Fruit fly (Drosophila melanogaster): Measurements from ENCODE around the gene okr.
A peak's percentile ranks its signal among the peaks of the same experiment; 100 is the strongest.

Gene okr

dm6 chr2L:3037153-3037579, 44.6 kb upstream of the okr start, which contains the start of the genes CG17260 and SerRS (continued):
- TF ChIP-seq CG4730 (GFP tag; IDR thresholded peaks at IDR 0.05) (peak; percentile 91), Six4 (GFP tag; optimal IDR thresholded peaks at IDR 0.05) (peak; percentile 88), CG2202 (tag; optimal IDR thresholded peaks at IDR 0.05) (peak; percentile 81), CG18011 (GFP tag; optimal IDR thresholded peaks at IDR 0.05) (peak; percentile 84), H15 (GFP tag; IDR thresholded peaks at IDR 0.05) (peak; percentile 86), CG3163 (GFP tag; optimal IDR thresholded peaks at IDR 0.05) (peak; percentile 73), knrl (GFP tag; IDR thresholded peaks at IDR 0.05; ENCODE audit: partially characterized antibody) (peak; percentile 66), NFAT (GFP tag; IDR thresholded peaks at IDR 0.05) (peak; percentile 84), pb (GFP tag; optimal IDR thresholded peaks at IDR 0.05) (peak; percentile 77), sc (optimal IDR thresholded peaks at IDR 0.05) (no peak), sc (GFP tag; optimal IDR thresholded peaks at IDR 0.05) (no peak), aop (GFP tag; IDR thresholded peaks at IDR 0.05) (0 out of 2 replicates have a peak, but pooled peaks have one; percentile 23), CoRest (tag; optimal IDR thresholded peaks at IDR 0.05) (peak; percentile 95), zfh1 (GFP tag; IDR thresholded peaks at IDR 0.05) (peak; percentile 91), NC2β (GFP tag; optimal IDR thresholded peaks at IDR 0.05) (peak; percentile 86), CG30020 (tag; optimal IDR thresholded peaks at IDR 0.05) (peak; percentile 77), Lim3 (GFP tag; IDR thresholded peaks at IDR 0.05) (peak; percentile 57; the same call in 1 of the 2 replicates), CG12942 (GFP tag; optimal IDR thresholded peaks at IDR 0.05) (peak; percentile 92), CG3847 (GFP tag; IDR thresholded peaks at IDR 0.05) (peak; percentile 95), CG33557 (GFP tag; optimal IDR thresholded peaks at IDR 0.05) (peak; percentile 77), Ptx1 (GFP tag; IDR thresholded peaks at IDR 0.05) (peak; percentile 97), Ssrp (tag; optimal IDR thresholded peaks at IDR 0.05) (peak; percentile 92), CG3838 (GFP tag; optimal IDR thresholded peaks at IDR 0.05) (peak; percentile 73), zen2 (GFP tag; IDR thresholded peaks at IDR 0.05; ENCODE audit: partially characterized antibody) (no peak; the same call in 2 of the 3 replicates), CG1602 (GFP tag; optimal IDR thresholded peaks at IDR 0.05) (peak; percentile 96), wdn (GFP tag; IDR thresholded peaks at IDR 0.05) (peak; percentile 88), hth (optimal IDR thresholded peaks at IDR 0.05) (no peak), Mes4 (GFP tag; optimal IDR thresholded peaks at IDR 0.05) (peak; percentile 75), CG6272 (GFP tag; IDR thresholded peaks at IDR 0.05) (peak; percentile 93), CG13624 (GFP tag; optimal IDR thresholded peaks at IDR 0.05) (peak; percentile 95), Abd-B (GFP tag; optimal IDR thresholded peaks at IDR 0.05) (peak; percentile 92), hb (GFP tag; IDR thresholded peaks at IDR 0.05; ENCODE audit: partially characterized antibody) (no peak)

- TF ChIP-seq CTCF (GFP tag; optimal IDR thresholded peaks at IDR 0.05) (peak; percentile 78), CG18011 (GFP tag; optimal IDR thresholded peaks at IDR 0.05) (no peak), Sry-δ (GFP tag; optimal IDR thresholded peaks at IDR 0.05) (no peak), CG2712 (tag; optimal IDR thresholded peaks at IDR 0.05) (no peak), knrl (GFP tag; IDR thresholded peaks at IDR 0.05; ENCODE audit: partially characterized antibody) (no peak), luna (GFP tag; optimal IDR thresholded peaks at IDR 0.05) (no peak)
Observed at dm6 chr2L:3034969-3035368, 42.4 kb upstream of the okr start, which contains the start of gene CG17258. Gene CG17258, minus strand, starts transcription at chr2L:3035348.

- TF ChIP-seq CG4707 (GFP tag; optimal IDR thresholded peaks at IDR 0.05), result peak; percentile 19
- peak; percentile 100 for TF ChIP-seq CG6254 (GFP tag; optimal IDR thresholded peaks at IDR 0.05)
- TF ChIP-seq Aef1 (GFP tag; IDR thresholded peaks at IDR 0.05), result peak; percentile 46; the same call in 1 of the 3 replicates
- TF ChIP-seq NfI (GFP tag; optimal IDR thresholded peaks at IDR 0.05), result peak; percentile 59
- TF ChIP-seq CG17912 (GFP tag; optimal IDR thresholded peaks at IDR 0.05), result peak; percentile 0
- peak; percentile 35 for TF ChIP-seq CG4617 (GFP tag; optimal IDR thresholded peaks at IDR 0.05; ENCODE audit: borderline replicate concordance)
- TF ChIP-seq CG32772 (GFP tag; IDR thresholded peaks at IDR 0.05), result no peak
- TF ChIP-seq Bgb (GFP tag; IDR thresholded peaks at IDR 0.05; ENCODE audit: partially characterized antibody), result peak; percentile 15; the same call in 1 of the 2 replicates
- TF ChIP-seq btn (GFP tag; optimal IDR thresholded peaks at IDR 0.05), result no peak
- TF ChIP-seq onecut (GFP tag; IDR thresholded peaks at IDR 0.05), result peak; percentile 67
- TF ChIP-seq zf30C (GFP tag; optimal IDR thresholded peaks at IDR 0.05), result no peak
- no peak for TF ChIP-seq CG12219 (GFP tag; optimal IDR thresholded peaks at IDR 0.05)
- TF ChIP-seq CG10267 (tag; optimal IDR thresholded peaks at IDR 0.05), result peak; percentile 22
- TF ChIP-seq bbx (GFP tag; IDR thresholded peaks at IDR 0.05; ENCODE audit: partially characterized antibody), result 0 out of 2 replicates have a peak, but pooled peaks have one; percentile 12
- peak; percentile 32 for TF ChIP-seq CG15514 (GFP tag; optimal IDR thresholded peaks at IDR 0.05)
Observed at dm6 chr2L:3030350-3030749, 37.8 kb upstream of the okr start, which contains the start of gene GABPI. Gene GABPI, plus strand, starts transcription at chr2L:3030539.
